Worm (Caenorhabditis elegans) whole organism, late embryonic: ENCODE results near the gene hrpa-2.

Source experiments
- C08G9.2 ChIP-seq: sonication (generic microtip); optimal IDR thresholded peaks from 2 replicates; lab custom pipeline; 2016; ENCODE audit warnings: mild to moderate bottlenecking, missing genetic modification characterization, moderate library complexity, missing compliant biosample characterization
- C38D4.7 ChIP-seq: fragments of 200-800 bp; sonication (Bioruptor generic); optimal IDR thresholded peaks from 2 replicates; lab custom pipeline; 2018; ENCODE audit warnings: mild to moderate bottlenecking, missing genetic modification characterization, moderate library complexity, missing compliant biosample characterization
- F13H6.1 ChIP-seq: sonication (generic microtip); optimal IDR thresholded peaks from 2 replicates; lab custom pipeline; 2016; ENCODE audit warnings: missing genetic modification characterization, missing compliant biosample characterization
- K02D7.2 ChIP-seq: sonication (generic microtip); optimal IDR thresholded peaks from 2 replicates; lab custom pipeline; 2017; ENCODE audit warnings: mild to moderate bottlenecking, missing genetic modification characterization, missing compliant biosample characterization
- K09A11.1 ChIP-seq: sonication (generic microtip); optimal IDR thresholded peaks from 2 replicates; lab custom pipeline; 2017; ENCODE audit warnings: antibody characterized with exemption, mild to moderate bottlenecking, missing genetic modification characterization, missing compliant biosample characterization; ENCODE audit not compliant: insufficient read depth
- ahr-1 ChIP-seq: sonication (generic microtip); optimal IDR thresholded peaks from 2 replicates; lab custom pipeline; 2016; ENCODE audit warnings: missing genetic modification characterization, missing compliant biosample characterization
- ama-1 ChIP-seq: fragments of 150-350 bp; optimal IDR thresholded peaks from 2 replicates; lab custom pipeline; 2014
- ceh-19 ChIP-seq: fragments of 200-800 bp; sonication (Bioruptor generic); optimal IDR thresholded peaks from 2 replicates; lab custom pipeline; 2018; ENCODE audit warnings: mild to moderate bottlenecking, missing genetic modification characterization, missing compliant biosample characterization
- ceh-30 ChIP-seq: fragments of 150-350 bp; optimal IDR thresholded peaks from 2 replicates; lab custom pipeline; 2014; ENCODE audit warnings: missing biosample characterization, missing genetic modification characterization
- ceh-31 ChIP-seq: sonication (generic microtip); optimal IDR thresholded peaks from 2 replicates; lab custom pipeline; 2016; ENCODE audit warnings: missing genetic modification characterization, missing compliant biosample characterization
- ceh-34 ChIP-seq: sonication (generic microtip); optimal IDR thresholded peaks from 2 replicates; lab custom pipeline; 2016; ENCODE audit warnings: mild to moderate bottlenecking, missing genetic modification characterization, missing compliant biosample characterization
- ceh-48 ChIP-seq: sonication (generic microtip); optimal IDR thresholded peaks from 2 replicates; lab custom pipeline; 2016; ENCODE audit warnings: missing genetic modification characterization, inconsistent platforms, missing compliant biosample characterization
- ceh-6 ChIP-seq: fragments of 200-800 bp; sonication (Bioruptor generic); optimal IDR thresholded peaks from 2 replicates; lab custom pipeline; 2018; ENCODE audit warnings: mild to moderate bottlenecking, missing genetic modification characterization, missing compliant biosample characterization
- ceh-9 ChIP-seq: sonication (generic microtip); optimal IDR thresholded peaks from 2 replicates; lab custom pipeline; 2016; ENCODE audit warnings: mild to moderate bottlenecking, missing genetic modification characterization, inconsistent platforms, missing compliant biosample characterization
- dve-1 ChIP-seq: sonication (generic microtip); optimal IDR thresholded peaks from 2 replicates; lab custom pipeline; 2017; ENCODE audit warnings: antibody characterized with exemption, mild to moderate bottlenecking, missing genetic modification characterization, missing compliant biosample characterization
- elt-2 ChIP-seq: sonication (generic microtip); optimal IDR thresholded peaks from 2 replicates; lab custom pipeline; 2016; ENCODE audit warnings: missing genetic modification reagents, missing genetic modification characterization, missing compliant biosample characterization
- eyg-1 ChIP-seq: sonication (generic microtip); optimal IDR thresholded peaks from 2 replicates; lab custom pipeline; 2016; ENCODE audit warnings: missing genotype, missing genetic modification characterization, missing compliant biosample characterization
- fax-1 ChIP-seq: sonication (generic microtip); optimal IDR thresholded peaks from 2 replicates; lab custom pipeline; 2016; ENCODE audit warnings: missing genotype, missing genetic modification characterization, missing compliant biosample characterization
- hlh-30 ChIP-seq: sonication (generic microtip); optimal IDR thresholded peaks from 2 replicates; lab custom pipeline; 2017; ENCODE audit warnings: antibody characterized with exemption, missing genetic modification characterization, missing compliant biosample characterization; ENCODE audit not compliant: insufficient read depth
- hlh-6 ChIP-seq: sonication (generic microtip); optimal IDR thresholded peaks from 2 replicates; lab custom pipeline; 2016; ENCODE audit warnings: missing genotype, missing genetic modification characterization, missing compliant biosample characterization
- lim-6 ChIP-seq: sonication (generic microtip); optimal IDR thresholded peaks from 2 replicates; lab custom pipeline; 2016; ENCODE audit warnings: missing genetic modification characterization, missing compliant biosample characterization
- madf-2 ChIP-seq: sonication (generic microtip); optimal IDR thresholded peaks from 2 replicates; lab custom pipeline; 2017; ENCODE audit warnings: missing genetic modification characterization, missing compliant biosample characterization
- mec-3 ChIP-seq: sonication (generic microtip); optimal IDR thresholded peaks from 2 replicates; lab custom pipeline; 2016; ENCODE audit warnings: borderline replicate concordance, missing genetic modification characterization, missing compliant biosample characterization
- nfya-1 ChIP-seq: sonication (generic microtip); optimal IDR thresholded peaks from 2 replicates; lab custom pipeline; 2017; ENCODE audit warnings: missing genetic modification characterization, mild to moderate bottlenecking, missing compliant biosample characterization, antibody characterized with exemption, moderate library complexity
- pqm-1 ChIP-seq: sonication (generic microtip); optimal IDR thresholded peaks from 2 replicates; lab custom pipeline; 2016; ENCODE audit warnings: missing genetic modification characterization, missing compliant biosample characterization
- pros-1 ChIP-seq: fragments of 150-350 bp; optimal IDR thresholded peaks from 2 replicates; lab custom pipeline; 2014; ENCODE audit warnings: missing biosample characterization, missing genetic modification reagents, missing genetic modification characterization
- ref-2 ChIP-seq: sonication (generic microtip); optimal IDR thresholded peaks from 2 replicates; lab custom pipeline; 2016; ENCODE audit warnings: missing genetic modification characterization, missing compliant biosample characterization
- rnt-1 ChIP-seq: sonication (generic microtip); optimal IDR thresholded peaks from 2 replicates; lab custom pipeline; 2016; ENCODE audit warnings: missing genetic modification characterization, missing compliant biosample characterization
- syd-9 ChIP-seq: sonication (generic microtip); optimal IDR thresholded peaks from 2 replicates; lab custom pipeline; 2016; ENCODE audit warnings: mild to moderate bottlenecking, missing genetic modification characterization, moderate library complexity, missing compliant biosample characterization
- unc-3 ChIP-seq, 2 experiments: fragments of 200-800 bp in 1 of 2; sonication (Bioruptor generic) in 1 of 2; sonication (generic microtip) in 1 of 2; conservative IDR thresholded peaks in 1 of 2; optimal IDR thresholded peaks in 1 of 2; 2 replicates each; pipeline versions ENCODE4 v1.3.6 to Lab custom; 2016 to 2022; ENCODE audit warnings: missing compliant biosample characterization in 2 of 2, missing genetic modification characterization in 2 of 2, missing genetic modification reagents in 1 of 2
- unc-42 ChIP-seq: sonication (generic microtip); optimal IDR thresholded peaks from 2 replicates; lab custom pipeline; 2016; ENCODE audit warnings: missing genotype, missing genetic modification characterization, missing compliant biosample characterization
- unc-86 ChIP-seq: sonication (generic microtip); optimal IDR thresholded peaks from 2 replicates; lab custom pipeline; 2016; ENCODE audit warnings: missing genetic modification characterization, missing compliant biosample characterization
- ztf-16 ChIP-seq: sonication (generic microtip); optimal IDR thresholded peaks from 2 replicates; lab custom pipeline; 2017; ENCODE audit warnings: missing genetic modification characterization, missing compliant biosample characterization

Gene hrpa-2

ce11 chrX:5210927-5211655 is 5.1 kb upstream of the hrpa-2 start:
- no peak for TF ChIP-seq nfya-1 (tag; lab: Kevin White, UChicago)
- no peak for TF ChIP-seq C08G9.2
- TF ChIP-seq ceh-48, result no peak

ce11 chrX:5213032-5213431 is 3.1 kb upstream of the hrpa-2 start:
- TF ChIP-seq syd-9 (tag; lab: Kevin White, UChicago) (no peak), nfya-1 (tag; lab: Kevin White, UChicago) (no peak), hlh-6 (tag; lab: Kevin White, UChicago) (no peak), dve-1 (tag; lab: Kevin White, UChicago) (no peak), ceh-19 (GFP tag; lab: Kevin White, UChicago) (no peak), unc-42 (no peak), C38D4.7 (no peak), ceh-34 (tag; lab: Kevin White, UChicago) (no peak), ref-2 (tag; lab: Kevin White, UChicago) (no peak), ama-1 (lab: Kevin White, UChicago) (no peak), ceh-30 (tag; lab: Kevin White, UChicago) (no peak)
- TF ChIP-seq, all 69 proteins: peak for 0

ce11 chrX:5213565-5213964 is 2.6 kb upstream of the hrpa-2 start:
- TF ChIP-seq hlh-30 (no peak), pqm-1 (tag; lab: Kevin White, UChicago) (peak; percentile 29), elt-2 (tag; lab: Kevin White, UChicago) (peak; percentile 88)

ce11 chrX:5214790-5215189 is 1.4 kb upstream of the hrpa-2 start:
- TF ChIP-seq unc-3 (GFP tag; conservative IDR thresholded peaks at IDR 0.05; lab: Robert Waterston, UW) (no peak), unc-3 (tag; optimal IDR thresholded peaks at IDR 0.05; lab: Kevin White, UChicago) (no peak), C08G9.2 (peak; percentile 26)

ce11 chrX:5218323-5218722 is 2.2 kb downstream of the hrpa-2 start:
- TF ChIP-seq ceh-9, result no peak

ce11 chrX:5226265-5226664 is 10.1 kb downstream of the hrpa-2 start, which contains the start of gene H28G03.3:
Gene H28G03.3, minus strand, starts transcription at chrX:5226365.
- TF ChIP-seq pqm-1 (tag; lab: Kevin White, UChicago), result no peak
- no peak for TF ChIP-seq elt-2 (tag; lab: Kevin White, UChicago)

- no peak for TF ChIP-seq unc-86 (tag; lab: Kevin White, UChicago)
- TF ChIP-seq ceh-6 (GFP tag; lab: Kevin White, UChicago), result no peak
- no peak for TF ChIP-seq mec-3 (tag; lab: Kevin White, UChicago)
- TF ChIP-seq madf-2 (tag; lab: Kevin White, UChicago), result no peak
- no peak for TF ChIP-seq hlh-30
- TF ChIP-seq ceh-30 (tag; lab: Kevin White, UChicago), result no peak
- TF ChIP-seq ztf-16 (tag; lab: Kevin White, UChicago), result no peak
- TF ChIP-seq pros-1 (tag; lab: Kevin White, UChicago), result no peak
- TF ChIP-seq nfya-1 (tag; lab: Kevin White, UChicago), result no peak
- TF ChIP-seq fax-1, result no peak
- no peak for TF ChIP-seq rnt-1 (tag; lab: Kevin White, UChicago)
- no peak for TF ChIP-seq ceh-31 (tag; lab: Kevin White, UChicago)
- no peak for TF ChIP-seq K09A11.1 (tag; lab: Kevin White, UChicago)
- no peak for TF ChIP-seq lim-6 (tag; lab: Kevin White, UChicago)
- TF ChIP-seq F13H6.1 (tag; lab: Kevin White, UChicago), result no peak
- TF ChIP-seq K02D7.2 (tag; lab: Kevin White, UChicago), result no peak
- no peak for TF ChIP-seq ahr-1 (tag; lab: Kevin White, UChicago)
- no peak for TF ChIP-seq ceh-19 (GFP tag; lab: Kevin White, UChicago)
- no peak for TF ChIP-seq eyg-1
- TF ChIP-seq, all 69 proteins: peak for 0
Observed at ce11 chrX:5238246-5238645, 22.1 kb downstream of the hrpa-2 start.
